Fruit fly (Drosophila melanogaster): ENCODE data around the gene CG44574.

- TF ChIP-seq CG8301 (tag; optimal IDR thresholded peaks at IDR 0.05) (no peak), CG4496 (GFP tag; IDR thresholded peaks at IDR 0.05) (no peak), CG12605 (GFP tag; IDR thresholded peaks at IDR 0.05) (no peak), CG8159 (tag; optimal IDR thresholded peaks at IDR 0.05) (no peak), rn (GFP tag; IDR thresholded peaks at IDR 0.05) (no peak), CG10348 (GFP tag; IDR thresholded peaks at IDR 0.05) (no peak)
These were observed 26.8 kb upstream of the CG44574 start for dm6 chr2L:5856786-5857185.

Data from whole organism, pupa.